Worm (Caenorhabditis elegans) whole organism, L1 larva: ENCODE measurements around the gene F36F12.7.

ENCODE experiments used
- C34B4.2 ChIP-seq: sonication (generic microtip); optimal IDR thresholded peaks from 2 replicates; lab custom pipeline; 2017; ENCODE audit warnings: mild to moderate bottlenecking, missing genetic modification characterization, missing compliant biosample characterization
- ama-1 ChIP-seq: fragments of 150-350 bp; optimal IDR thresholded peaks from 2 replicates; lab custom pipeline; 2014
- ceh-82 ChIP-seq, 3 experiments: fragments of 150-350 bp in 1 of 3; sonication (generic microtip) in 2 of 3; optimal IDR thresholded peaks; 2 replicates each; lab custom pipeline; 2014 to 2017; ENCODE audit warnings: missing biosample characterization in 3 of 3, missing genetic modification characterization in 3 of 3
- egl-27 ChIP-seq, 2 experiments: fragments of 150-350 bp in 1 of 2; sonication (generic microtip); optimal IDR thresholded peaks; 3 replicates each; lab custom pipeline; 2017 to 2018; ENCODE audit warnings: missing biosample characterization in 2 of 2, missing genetic modification characterization in 2 of 2, missing genetic modification reagents in 2 of 2
- fkh-10 ChIP-seq: sonication (generic microtip); optimal IDR thresholded peaks from 2 replicates; lab custom pipeline; 2017; ENCODE audit warnings: missing biosample characterization, missing genetic modification reagents, missing genetic modification characterization
- nhr-12 ChIP-seq: sonication (generic microtip); optimal IDR thresholded peaks from 2 replicates; lab custom pipeline; 2017; ENCODE audit warnings: missing biosample characterization, missing genetic modification characterization
- nhr-19 ChIP-seq: fragments of 200-800 bp; sonication (Bioruptor generic); conservative IDR thresholded peaks from 2 replicates; pipeline ENCODE4 v1.3.6; 2022; ENCODE audit warnings: missing genetic modification characterization, missing compliant biosample characterization
- nhr-47 ChIP-seq: sonication (generic microtip); optimal IDR thresholded peaks from 2 replicates; lab custom pipeline; 2016; ENCODE audit warnings: mild to moderate bottlenecking, missing genetic modification characterization, moderate library complexity, missing compliant biosample characterization
- nhr-71 ChIP-seq: sonication (generic microtip); optimal IDR thresholded peaks from 2 replicates; lab custom pipeline; 2016; ENCODE audit warnings: mild to moderate bottlenecking, missing genetic modification characterization, moderate library complexity, missing compliant biosample characterization
- sox-4 ChIP-seq: sonication (generic microtip); optimal IDR thresholded peaks from 2 replicates; lab custom pipeline; 2016; ENCODE audit warnings: missing genetic modification characterization, missing compliant biosample characterization
- unc-86 ChIP-seq: sonication (generic microtip); optimal IDR thresholded peaks from 2 replicates; lab custom pipeline; 2016; ENCODE audit warnings: missing genetic modification characterization, missing compliant biosample characterization
- zag-1 ChIP-seq: fragments of 150-350 bp; optimal IDR thresholded peaks from 2 replicates; lab custom pipeline; 2014; ENCODE audit warnings: missing biosample characterization, missing genetic modification characterization
- ztf-11 ChIP-seq, 2 experiments: sonication (generic microtip); optimal IDR thresholded peaks; 2 replicates each; lab custom pipeline; 2016 to 2017; ENCODE audit warnings: missing genetic modification characterization in 2 of 2, missing biosample characterization in 1 of 2, missing compliant biosample characterization in 1 of 2
- ztf-4 ChIP-seq: fragments of 150-350 bp; optimal IDR thresholded peaks from 2 replicates; lab custom pipeline; 2014; ENCODE audit warnings: missing biosample characterization, missing genetic modification characterization

DNA sequence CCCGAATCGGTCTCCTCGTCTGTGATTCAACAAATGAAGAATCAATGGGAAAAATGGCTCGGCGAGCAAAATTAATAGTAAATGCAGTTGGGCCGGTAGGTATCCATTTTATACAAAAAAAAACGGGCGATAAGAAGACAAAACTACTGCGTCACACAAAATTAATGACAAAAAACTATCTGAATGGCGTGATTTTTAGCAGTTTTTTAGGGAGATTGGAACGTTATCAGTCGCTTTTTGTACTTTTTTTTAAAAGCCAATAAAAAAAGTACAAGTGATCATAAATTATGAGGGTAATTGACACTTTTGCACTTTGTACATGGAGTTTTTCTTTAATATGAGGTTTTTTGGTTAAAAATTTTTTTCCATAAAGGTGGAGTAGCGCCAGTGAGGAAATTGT, 24.0 kb downstream of the F36F12.7 start:
- TF ChIP-seq unc-86 (tag; lab: Kevin White, UChicago), result no peak
- no peak for TF ChIP-seq egl-27 (tag; optimal IDR thresholded peaks at IDR 0.05; lab: Kevin White, UChicago)
- TF ChIP-seq ztf-11 (tag; optimal IDR thresholded peaks at IDR 0.05; lab: Kevin White, UChicago), result no peak
- TF ChIP-seq zag-1 (tag; lab: Kevin White, UChicago), result no peak
- no peak for TF ChIP-seq nhr-47 (tag; lab: Kevin White, UChicago)
- TF ChIP-seq fkh-10 (GFP tag; lab: Kevin White, UChicago), result no peak
- no peak for TF ChIP-seq ztf-4 (tag; lab: Kevin White, UChicago)
- TF ChIP-seq ceh-82 (tag; optimal IDR thresholded peaks at IDR 0.05; lab: Kevin White, UChicago), result no peak
- no peak for TF ChIP-seq nhr-19 (GFP tag; lab: Robert Waterston, UW)
- TF ChIP-seq C34B4.2, result no peak
- TF ChIP-seq nhr-71 (tag; lab: Kevin White, UChicago), result no peak
- TF ChIP-seq nhr-12, result no peak
- TF ChIP-seq ama-1, result no peak
- TF ChIP-seq sox-4, result no peak
